Fruit fly (Drosophila melanogaster) whole organism, pupa: ENCODE results near the gene CG13028.
A peak's percentile ranks its signal among the peaks of the same experiment; 100 is the strongest.

ENCODE experiments used
- CG9948 ChIP-seq: fragments of 200-800 bp; sonication (Bioruptor generic); optimal IDR thresholded peaks from 2 replicates; lab custom pipeline; 2018; ENCODE audit warnings: missing biosample characterization, mild to moderate bottlenecking, missing genetic modification characterization, moderate library complexity
- D1 ChIP-seq: fragments of 200-800 bp; sonication (Bioruptor generic); optimal IDR thresholded peaks from 2 replicates; lab custom pipeline; 2018; ENCODE audit warnings: missing biosample characterization, mild to moderate bottlenecking, missing genetic modification characterization, moderate library complexity
- Snoo ChIP-seq: fragments of 200-800 bp; sonication (Bioruptor generic); optimal IDR thresholded peaks from 3 replicates; lab custom pipeline; 2017; ENCODE audit warnings: missing biosample characterization, mild to moderate bottlenecking, missing genetic modification characterization, inconsistent platforms
- fd96Ca ChIP-seq: fragments of 200-800 bp; sonication (Bioruptor generic); IDR thresholded peaks from 3 replicates; pipeline ENCODE4 v1.3.6; 2022; ENCODE audit warnings: missing biosample characterization, missing genetic modification characterization

DNA sequence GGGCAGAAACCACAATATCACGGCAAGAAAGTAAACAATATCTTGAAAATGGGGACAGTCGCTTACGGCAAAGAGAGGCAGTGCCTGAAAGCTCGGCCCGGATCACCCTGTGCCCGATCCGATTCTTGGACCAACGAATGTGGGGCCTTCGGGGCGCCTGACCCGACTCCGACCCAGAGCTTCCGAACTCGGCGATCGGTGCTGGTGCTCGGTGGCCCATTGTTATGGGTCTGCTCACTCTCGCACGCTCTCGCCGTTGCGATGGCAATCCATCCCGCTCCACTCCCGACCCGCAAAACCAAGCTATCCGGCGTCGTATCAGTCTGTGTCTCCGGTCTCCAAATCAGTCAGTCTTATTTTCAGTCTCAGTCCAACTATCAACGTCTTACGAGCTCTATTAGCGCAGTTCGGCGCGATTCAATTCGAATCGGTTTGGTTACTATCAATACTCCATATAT is 46.6 kb downstream of the CG13028 start, which contains the start of gene Exn:
- no peak for TF ChIP-seq D1 (tag; lab: Kevin White, UChicago)
- TF ChIP-seq Snoo (tag; lab: Kevin White, UChicago): peak; percentile 66
- TF ChIP-seq CG9948: no peak
- 0 out of 3 replicates have a peak, but pooled peaks have one; percentile 46 for TF ChIP-seq fd96Ca (GFP tag; lab: Robert Waterston, UW)
